Worm (Caenorhabditis elegans) whole organism, midembryonic: ENCODE measurements around the gene T24C4.2.

Source experiments
- T22C8.4 ChIP-seq: fragments of 200-800 bp; sonication (Bioruptor generic); IDR thresholded peaks from 2 replicates; pipeline ENCODE4 v1.3.6; 2022; ENCODE audit warnings: missing genetic modification characterization, missing compliant biosample characterization
- cog-1 ChIP-seq: sonication (generic microtip); optimal IDR thresholded peaks from 2 replicates; lab custom pipeline; 2016; ENCODE audit warnings: missing genetic modification characterization, missing compliant biosample characterization
- flt-1 ChIP-seq: fragments of 200-800 bp; sonication (Bioruptor generic); IDR thresholded peaks from 2 replicates; pipeline ENCODE4 v1.3.6; 2022; ENCODE audit warnings: missing genetic modification characterization, missing compliant biosample characterization
- klf-2 ChIP-seq: fragments of 200-800 bp; sonication (Bioruptor generic); conservative IDR thresholded peaks from 2 replicates; pipeline ENCODE4 v1.3.6; 2022; ENCODE audit warnings: missing genetic modification reagents, missing genetic modification characterization, missing compliant biosample characterization
- med-1 ChIP-seq: sonication (generic microtip); optimal IDR thresholded peaks from 2 replicates; lab custom pipeline; 2017; ENCODE audit warnings: missing genetic modification characterization, mild to moderate bottlenecking, missing compliant biosample characterization, antibody characterized with exemption, missing genetic modification reagents; ENCODE audit not compliant: insufficient read depth
- ref-1 ChIP-seq: fragments of 200-800 bp; sonication (Bioruptor generic); conservative IDR thresholded peaks from 2 replicates; pipeline ENCODE4 v1.3.6; 2022; ENCODE audit warnings: missing genetic modification reagents, missing genetic modification characterization, missing compliant biosample characterization
- tab-1 ChIP-seq: fragments of 200-800 bp; sonication (Bioruptor generic); IDR thresholded peaks from 2 replicates; pipeline ENCODE4 v1.3.6; 2022; ENCODE audit warnings: missing genetic modification characterization, missing compliant biosample characterization
- ztf-23 ChIP-seq: fragments of 200-800 bp; sonication (Bioruptor generic); IDR thresholded peaks from 2 replicates; pipeline ENCODE4 v1.3.6; 2022; ENCODE audit warnings: missing genetic modification reagents, missing genetic modification characterization, missing compliant biosample characterization

ce11 chrIII:887874-888299, 18.1 kb upstream of the T24C4.2 start:
- TF ChIP-seq tab-1 = no peak
- TF ChIP-seq med-1 (GFP tag; lab: Kevin White, UChicago) = no peak
- peak; percentile 90 for TF ChIP-seq T22C8.4 (GFP tag; lab: Robert Waterston, UW)
- TF ChIP-seq flt-1 (GFP tag; lab: Robert Waterston, UW) = 0 out of 2 replicates have a peak, but pooled peaks have one; percentile 34
- TF ChIP-seq ztf-23 (GFP tag; lab: Robert Waterston, UW) = no peak
- TF ChIP-seq cog-1 (tag; lab: Kevin White, UChicago) = peak; percentile 75
- TF ChIP-seq ref-1 (GFP tag; lab: Robert Waterston, UW) = no peak
- no peak for TF ChIP-seq klf-2
